Worm (Caenorhabditis elegans): ENCODE measurements around the gene ZK652.8.

DNA sequence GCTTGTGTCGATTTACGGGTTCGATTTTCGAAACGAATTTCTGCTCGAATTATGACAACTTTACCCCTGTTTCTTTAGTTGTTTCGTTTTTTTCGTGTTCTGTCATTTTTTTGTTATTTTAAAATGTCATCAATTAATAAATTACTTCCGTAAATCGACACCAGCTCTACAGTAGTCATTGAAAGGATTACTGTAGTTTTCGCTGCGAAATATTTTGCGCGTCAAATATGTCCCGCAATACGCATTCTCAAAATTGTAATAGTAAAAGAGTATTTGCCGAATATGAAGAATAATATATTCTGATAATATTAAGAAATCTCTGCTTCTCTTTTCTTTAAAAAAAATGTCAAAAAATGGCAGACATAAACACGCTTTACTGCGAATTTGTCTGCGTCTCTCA is 49.8 kb upstream of the ZK652.8 start:
- TF ChIP-seq unc-130 (GFP tag; optimal IDR thresholded peaks at IDR 0.05) (no peak), aly-2 (tag; optimal IDR thresholded peaks at IDR 0.05) (no peak), ama-1 (optimal IDR thresholded peaks at IDR 0.05) (no peak), unc-39 (tag; optimal IDR thresholded peaks at IDR 0.05) (no peak)
